Worm (Caenorhabditis elegans) whole organism, L1 larva: ENCODE results near the gene W01B6.3.

Experiments
- C16A3.4 ChIP-seq: fragments of 150-350 bp; optimal IDR thresholded peaks from 2 replicates; lab custom pipeline; 2014; ENCODE audit warnings: missing biosample characterization, missing genetic modification characterization
- Y116A8C.19 ChIP-seq: sonication (generic microtip); optimal IDR thresholded peaks from 2 replicates; lab custom pipeline; 2016; ENCODE audit warnings: missing compliant biosample characterization, missing genetic modification characterization, borderline replicate concordance
- ceh-82 ChIP-seq, 3 experiments: fragments of 150-350 bp in 1 of 3; sonication (generic microtip) in 2 of 3; optimal IDR thresholded peaks; 2 replicates each; lab custom pipeline; 2014 to 2017; ENCODE audit warnings: missing biosample characterization in 3 of 3, missing genetic modification characterization in 3 of 3
- ceh-90 ChIP-seq: sonication (generic microtip); optimal IDR thresholded peaks from 2 replicates; lab custom pipeline; 2016; ENCODE audit warnings: missing genetic modification characterization, missing compliant biosample characterization
- dpl-1 ChIP-seq, 3 experiments: fragments of 150-350 bp in 2 of 3; sonication (generic microtip) in 1 of 3; optimal IDR thresholded peaks; 2 replicates each; lab custom pipeline; 2014 to 2017; ENCODE audit warnings: missing biosample characterization in 3 of 3, missing genetic modification characterization in 3 of 3, missing genetic modification reagents in 3 of 3
- dsc-1 ChIP-seq: sonication (generic microtip); optimal IDR thresholded peaks from 2 replicates; lab custom pipeline; 2016; ENCODE audit warnings: mild to moderate bottlenecking, missing genetic modification characterization, missing compliant biosample characterization
- efl-1 ChIP-seq, 4 experiments: fragments of 150-350 bp; optimal IDR thresholded peaks in 3 of 4; peaks in 1 of 4; 1 replicate in 1 of 4; 2 replicates in 3 of 4; lab custom pipeline; 2014; ENCODE audit warnings: missing biosample characterization in 2 of 4, missing genetic modification characterization in 2 of 4, missing genetic modification reagents in 2 of 4
- egl-13 ChIP-seq: sonication (generic microtip); optimal IDR thresholded peaks from 2 replicates; lab custom pipeline; 2016; ENCODE audit warnings: missing genotype, missing genetic modification reagents, missing genetic modification characterization, missing compliant biosample characterization
- egl-27 ChIP-seq, 2 experiments: fragments of 150-350 bp in 1 of 2; sonication (generic microtip); optimal IDR thresholded peaks; 3 replicates each; lab custom pipeline; 2017 to 2018; ENCODE audit warnings: missing biosample characterization in 2 of 2, missing genetic modification characterization in 2 of 2, missing genetic modification reagents in 2 of 2
- elt-2 ChIP-seq: sonication (generic microtip); optimal IDR thresholded peaks from 2 replicates; lab custom pipeline; 2016; ENCODE audit warnings: missing genetic modification characterization, mild to moderate bottlenecking, inconsistent platforms, missing compliant biosample characterization, missing genetic modification reagents
- elt-3 ChIP-seq, 6 experiments: fragments of 150-350 bp in 1 of 6; sonication (generic microtip); optimal IDR thresholded peaks; 2 replicates each; lab custom pipeline; 2017 to 2018; ENCODE audit warnings: missing biosample characterization in 6 of 6, missing genetic modification characterization in 6 of 6, inconsistent platforms in 1 of 6
- fkh-10 ChIP-seq: sonication (generic microtip); optimal IDR thresholded peaks from 2 replicates; lab custom pipeline; 2017; ENCODE audit warnings: missing biosample characterization, missing genetic modification reagents, missing genetic modification characterization
- fkh-8 ChIP-seq: sonication (generic microtip); optimal IDR thresholded peaks from 2 replicates; lab custom pipeline; 2016; ENCODE audit warnings: mild to moderate bottlenecking, missing genetic modification characterization, missing compliant biosample characterization
- fos-1 ChIP-seq: fragments of 150-350 bp; optimal IDR thresholded peaks from 2 replicates; lab custom pipeline; 2014; ENCODE audit warnings: missing biosample characterization, missing genetic modification characterization
- lin-14 ChIP-seq: fragments of 200-800 bp; sonication (Bioruptor generic); optimal IDR thresholded peaks from 2 replicates; lab custom pipeline; 2018; ENCODE audit warnings: mild to moderate bottlenecking, missing genetic modification characterization, moderate library complexity, missing compliant biosample characterization
- lin-35 ChIP-seq, 2 experiments: fragments of 150-350 bp; optimal IDR thresholded peaks; 2 replicates each; lab custom pipeline; 2014; ENCODE audit warnings: missing biosample characterization in 2 of 2, missing genetic modification characterization in 2 of 2, missing genetic modification reagents in 2 of 2
- lsy-2 ChIP-seq, 2 experiments: fragments of 150-350 bp; optimal IDR thresholded peaks; 2 replicates each; lab custom pipeline; 2014; ENCODE audit warnings: missing biosample characterization in 2 of 2, missing genetic modification characterization in 2 of 2
- mep-1 ChIP-seq: fragments of 150-350 bp; optimal IDR thresholded peaks from 2 replicates; lab custom pipeline; 2014; ENCODE audit warnings: missing biosample characterization, missing genetic modification characterization
- nhr-20 ChIP-seq: sonication (generic microtip); optimal IDR thresholded peaks from 2 replicates; lab custom pipeline; 2016; ENCODE audit warnings: mild to moderate bottlenecking, missing genetic modification characterization, missing compliant biosample characterization
- nhr-28 ChIP-seq: fragments of 150-350 bp; optimal IDR thresholded peaks from 2 replicates; lab custom pipeline; 2014; ENCODE audit warnings: missing biosample characterization, missing genetic modification characterization
- nhr-47 ChIP-seq: sonication (generic microtip); optimal IDR thresholded peaks from 2 replicates; lab custom pipeline; 2016; ENCODE audit warnings: mild to moderate bottlenecking, missing genetic modification characterization, moderate library complexity, missing compliant biosample characterization
- nhr-71 ChIP-seq: sonication (generic microtip); optimal IDR thresholded peaks from 2 replicates; lab custom pipeline; 2016; ENCODE audit warnings: mild to moderate bottlenecking, missing genetic modification characterization, moderate library complexity, missing compliant biosample characterization
- nhr-77 ChIP-seq: fragments of 150-350 bp; optimal IDR thresholded peaks from 2 replicates; lab custom pipeline; 2014; ENCODE audit warnings: missing biosample characterization, missing genetic modification characterization
- nhr-85 ChIP-seq: sonication (generic microtip); peaks from one replicate; lab custom pipeline; 2016; ENCODE audit warnings: missing genetic modification characterization, inconsistent platforms, missing compliant biosample characterization
- nhr-90 ChIP-seq: sonication (generic microtip); optimal IDR thresholded peaks from 2 replicates; lab custom pipeline; 2016; ENCODE audit warnings: mild to moderate bottlenecking, missing genetic modification characterization, missing compliant biosample characterization; ENCODE audit not compliant: poor library complexity
- pqm-1 ChIP-seq: sonication (generic microtip); optimal IDR thresholded peaks from 3 replicates; lab custom pipeline; 2017; ENCODE audit warnings: missing biosample characterization, missing genetic modification characterization
- rnt-1 ChIP-seq: sonication (generic microtip); optimal IDR thresholded peaks from 2 replicates; lab custom pipeline; 2016; ENCODE audit warnings: mild to moderate bottlenecking, missing genetic modification characterization, moderate library complexity, missing compliant biosample characterization
- sox-4 ChIP-seq: sonication (generic microtip); optimal IDR thresholded peaks from 2 replicates; lab custom pipeline; 2016; ENCODE audit warnings: missing genetic modification characterization, missing compliant biosample characterization
- swsn-7 ChIP-seq: sonication (generic microtip); optimal IDR thresholded peaks from 2 replicates; lab custom pipeline; 2016; ENCODE audit warnings: missing genetic modification characterization, missing compliant biosample characterization
- tbx-2 ChIP-seq: sonication (generic microtip); optimal IDR thresholded peaks from 2 replicates; lab custom pipeline; 2016; ENCODE audit warnings: missing genetic modification characterization, missing compliant biosample characterization
- tlp-1 ChIP-seq: fragments of 150-350 bp; optimal IDR thresholded peaks from 2 replicates; lab custom pipeline; 2014; ENCODE audit warnings: missing biosample characterization, missing genetic modification characterization
- unc-86 ChIP-seq: sonication (generic microtip); optimal IDR thresholded peaks from 2 replicates; lab custom pipeline; 2016; ENCODE audit warnings: missing genetic modification characterization, missing compliant biosample characterization
- xbp-1 ChIP-seq: sonication (generic microtip); optimal IDR thresholded peaks from 2 replicates; lab custom pipeline; 2016; ENCODE audit warnings: missing genetic modification characterization, missing compliant biosample characterization
- zag-1 ChIP-seq: fragments of 150-350 bp; optimal IDR thresholded peaks from 2 replicates; lab custom pipeline; 2014; ENCODE audit warnings: missing biosample characterization, missing genetic modification characterization
- ztf-4 ChIP-seq: fragments of 150-350 bp; optimal IDR thresholded peaks from 2 replicates; lab custom pipeline; 2014; ENCODE audit warnings: missing biosample characterization, missing genetic modification characterization

Gene W01B6.3

DNA sequence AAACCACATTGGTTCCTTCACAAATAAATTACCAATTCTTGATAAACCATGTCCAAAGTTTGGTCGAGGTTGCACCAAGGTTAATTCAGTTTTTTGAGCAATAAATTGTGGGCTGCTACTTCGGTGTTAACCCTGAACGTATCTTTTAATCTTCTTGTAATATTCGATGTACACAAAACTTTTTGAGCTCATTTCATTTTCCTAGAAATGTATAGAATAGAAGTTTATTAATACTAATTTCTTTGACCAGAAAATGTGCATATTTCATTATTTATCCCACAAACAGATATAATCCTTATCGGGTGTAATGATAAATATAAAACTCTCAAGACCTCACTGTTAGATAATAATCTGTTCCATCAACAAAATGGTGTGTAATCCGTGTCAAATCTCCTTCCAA is 8.5 kb downstream of the W01B6.3 start:
- TF ChIP-seq lin-35 (GFP tag; optimal IDR thresholded peaks at IDR 0.05; lab: Kevin White, UChicago): no peak
- peak; percentile 82 for TF ChIP-seq dsc-1 (tag; lab: Kevin White, UChicago)
- TF ChIP-seq efl-1 (optimal IDR thresholded peaks at IDR 0.05; lab: Kevin White, UChicago): no peak
- TF ChIP-seq efl-1 (GFP tag; optimal IDR thresholded peaks at IDR 0.05 in 1 of 2; lab: Kevin White, UChicago): peak in 1 of 2 experiments; percentile 68

ce11 chrIV:10062728-10063127 is 9.7 kb downstream of the W01B6.3 start, which contains the start of gene ipla-7:
Gene ipla-7, minus strand, starts transcription at chrIV:10062849.
- TF ChIP-seq egl-27 (tag; optimal IDR thresholded peaks at IDR 0.05; lab: Kevin White, UChicago) (no peak), fkh-10 (GFP tag; lab: Kevin White, UChicago) (peak; percentile 16), fkh-8 (tag; lab: Kevin White, UChicago) (peak; percentile 56), tbx-2 (tag; lab: Kevin White, UChicago) (peak; percentile 7), xbp-1 (tag; lab: Kevin White, UChicago) (no peak), nhr-85 (tag; lab: Kevin White, UChicago) (no peak), efl-1 (optimal IDR thresholded peaks at IDR 0.05; lab: Kevin White, UChicago) (peak in 1 of 2 experiments; percentile 5), efl-1 (GFP tag; optimal IDR thresholded peaks at IDR 0.05 in 1 of 2; lab: Kevin White, UChicago) (peak in 1 of 2 experiments; percentile 82), tlp-1 (tag; lab: Kevin White, UChicago) (no peak), pqm-1 (tag; lab: Kevin White, UChicago) (no peak), lsy-2 (tag; optimal IDR thresholded peaks at IDR 0.05; lab: Kevin White, UChicago) (peak in 1 of 2 experiments; percentile 28), lin-35 (GFP tag; optimal IDR thresholded peaks at IDR 0.05; lab: Kevin White, UChicago) (peak in 1 of 2 experiments; percentile 11), nhr-77 (tag; lab: Kevin White, UChicago) (no peak), unc-86 (tag; lab: Kevin White, UChicago) (peak; percentile 15), nhr-71 (tag; lab: Kevin White, UChicago) (peak; percentile 51), egl-13 (tag; lab: Kevin White, UChicago) (peak; percentile 7), swsn-7 (peak; percentile 20), rnt-1 (no peak), zag-1 (tag; lab: Kevin White, UChicago) (no peak), elt-3 (tag; optimal IDR thresholded peaks at IDR 0.05; lab: Kevin White, UChicago) (no peak), fos-1 (tag; lab: Kevin White, UChicago) (no peak), ceh-82 (tag; optimal IDR thresholded peaks at IDR 0.05; lab: Kevin White, UChicago) (peak in 1 of 3 experiments; percentile 56), dpl-1 (GFP tag; optimal IDR thresholded peaks at IDR 0.05; lab: Kevin White, UChicago) (peak in 1 of 3 experiments; percentile 20), ceh-90 (no peak), nhr-47 (tag; lab: Kevin White, UChicago) (peak; percentile 15), lin-14 (GFP tag; lab: Kevin White, UChicago) (peak; percentile 80), ztf-4 (tag; lab: Kevin White, UChicago) (no peak), C16A3.4 (no peak), Y116A8C.19 (tag; lab: Kevin White, UChicago) (no peak)

DNA sequence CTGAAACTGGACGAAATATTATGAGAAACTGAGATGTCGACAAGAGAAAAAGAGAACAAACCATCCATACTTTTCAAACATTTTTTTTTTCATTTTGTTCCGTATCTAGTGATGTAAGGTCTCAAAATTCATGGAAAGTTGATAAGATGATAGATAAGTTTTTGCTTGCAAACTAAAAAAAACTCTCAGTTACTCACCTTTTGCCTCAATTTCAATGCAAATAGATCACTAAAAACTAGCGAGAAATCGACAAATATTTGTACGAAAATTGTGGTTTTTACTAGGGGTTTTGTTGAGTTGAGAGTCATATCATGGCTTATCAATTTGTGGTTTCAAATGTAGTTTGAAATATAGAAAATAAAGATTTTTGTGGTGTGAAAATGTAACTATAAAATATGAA is 11.6 kb downstream of the W01B6.3 start:
- peak; percentile 53 for TF ChIP-seq elt-2 (tag; lab: Kevin White, UChicago)
- TF ChIP-seq sox-4 (tag; lab: Kevin White, UChicago): no peak

DNA sequence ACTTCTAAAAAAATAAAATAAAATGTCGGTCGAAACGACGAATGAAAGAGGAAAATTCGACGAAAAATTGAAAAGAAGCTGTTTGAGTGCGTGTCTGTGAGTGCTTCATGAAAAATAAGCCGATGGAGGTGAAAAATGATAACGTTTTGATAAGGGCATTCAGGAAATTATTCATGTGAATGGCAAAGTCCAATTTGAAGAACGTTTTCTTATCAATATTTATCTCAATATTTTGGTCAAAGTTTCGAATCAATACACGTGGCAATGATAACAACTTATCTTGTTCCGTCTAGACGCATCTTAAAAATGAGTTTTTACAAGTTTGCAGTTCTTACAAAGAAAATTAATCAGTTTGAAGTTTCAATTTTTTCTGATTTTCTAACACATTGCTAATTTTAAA is 13.3 kb downstream of the W01B6.3 start:
- peak; percentile 10 for TF ChIP-seq nhr-20 (tag; lab: Kevin White, UChicago)
- no peak for TF ChIP-seq nhr-28 (tag; lab: Kevin White, UChicago)
- peak; percentile 31 for TF ChIP-seq nhr-71 (tag; lab: Kevin White, UChicago)
- TF ChIP-seq nhr-90 (tag; lab: Kevin White, UChicago): peak; percentile 3
- TF ChIP-seq efl-1 (optimal IDR thresholded peaks at IDR 0.05; lab: Kevin White, UChicago): no peak
- peak in 1 of 2 experiments; percentile 38 for TF ChIP-seq efl-1 (GFP tag; optimal IDR thresholded peaks at IDR 0.05 in 1 of 2; lab: Kevin White, UChicago)
- TF ChIP-seq mep-1: no peak
- peak; percentile 98 for TF ChIP-seq elt-2 (tag; lab: Kevin White, UChicago)
- TF ChIP-seq tlp-1 (tag; lab: Kevin White, UChicago): peak; percentile 70
- TF ChIP-seq, all 84 proteins: peak for 6
